Fruit fly (Drosophila melanogaster): ENCODE results near the gene CG34355.

The CG34355 gene

DNA sequence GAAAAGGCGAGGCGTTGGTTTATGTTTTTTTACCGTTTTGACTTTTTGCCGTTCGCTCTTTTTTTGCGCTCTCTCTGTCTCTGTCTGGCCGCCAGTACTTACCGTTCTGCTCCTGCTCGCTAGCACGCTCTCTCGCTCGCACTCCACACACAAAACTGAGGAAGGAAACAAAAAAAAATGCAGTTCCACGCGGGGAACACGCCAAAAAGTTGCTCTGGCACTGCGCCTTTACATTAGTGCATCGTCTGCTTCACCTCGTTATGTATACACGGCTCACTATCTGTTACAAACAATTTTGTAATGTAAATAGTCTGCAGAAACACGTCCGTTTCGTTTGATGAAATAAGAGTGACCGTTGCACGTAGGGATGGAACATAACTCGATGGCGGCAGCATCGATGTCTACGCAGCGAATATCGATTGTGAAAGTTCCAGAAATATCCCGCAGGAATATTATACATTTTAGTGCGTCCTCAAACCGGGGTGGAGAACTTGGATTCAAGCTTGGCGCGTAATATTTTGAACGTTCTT, 15.3 kb downstream of the CG34355 start, which contains the start of the genes CG33111 and eIF4G2 (continued):
- peak; percentile 24 for TF ChIP-seq CG15696 (tag; optimal IDR thresholded peaks at IDR 0.05)
- TF ChIP-seq CG5180 (GFP tag; optimal IDR thresholded peaks at IDR 0.05) = no peak
- TF ChIP-seq CG16813 (GFP tag; IDR thresholded peaks at IDR 0.05; ENCODE audit: partially characterized antibody) = peak; percentile 85
- TF ChIP-seq CG4617 (GFP tag; optimal IDR thresholded peaks at IDR 0.05; ENCODE audit: borderline replicate concordance) = peak; percentile 97
- peak; percentile 38 for TF ChIP-seq nerfin-1 (tag; optimal IDR thresholded peaks at IDR 0.05)
- no peak for TF ChIP-seq Atf-2 (GFP tag; optimal IDR thresholded peaks at IDR 0.05)
- TF ChIP-seq tna (GFP tag; IDR thresholded peaks at IDR 0.05; ENCODE audit: partially characterized antibody) = peak; percentile 47
- peak; percentile 67 for TF ChIP-seq CTCF (GFP tag; optimal IDR thresholded peaks at IDR 0.05)
- TF ChIP-seq NC2β (GFP tag; optimal IDR thresholded peaks at IDR 0.05) = peak; percentile 50
- TF ChIP-seq HLH3B (GFP tag; IDR thresholded peaks at IDR 0.05) = no peak
- no peak for TF ChIP-seq Lim3 (GFP tag; IDR thresholded peaks at IDR 0.05)
- peak; percentile 74 for TF ChIP-seq HmgZ (tag; optimal IDR thresholded peaks at IDR 0.05)
- no peak for TF ChIP-seq peb (GFP tag; IDR thresholded peaks at IDR 0.05)
- TF ChIP-seq slp2 (GFP tag; optimal IDR thresholded peaks at IDR 0.05) = no peak
- peak; percentile 58 for TF ChIP-seq vfl (GFP tag; optimal IDR thresholded peaks at IDR 0.05)
- peak; percentile 45 for TF ChIP-seq Dad (GFP tag; optimal IDR thresholded peaks at IDR 0.05)
- TF ChIP-seq crc (GFP tag; optimal IDR thresholded peaks at IDR 0.05) = no peak
- TF ChIP-seq crol (GFP tag; IDR thresholded peaks at IDR 0.05) = no peak
- no peak for TF ChIP-seq CG1792 (GFP tag; optimal IDR thresholded peaks at IDR 0.05)
- peak; percentile 18 for TF ChIP-seq pum (GFP tag; optimal IDR thresholded peaks at IDR 0.05)
- TF ChIP-seq CG17385 (GFP tag; optimal IDR thresholded peaks at IDR 0.05) = peak; percentile 35
- peak; percentile 51 for TF ChIP-seq mam (GFP tag; optimal IDR thresholded peaks at IDR 0.05)
- TF ChIP-seq Atf6 (GFP tag; IDR thresholded peaks at IDR 0.05) = 0 out of 2 replicates have a peak, but pooled peaks have one; percentile 46

DNA sequence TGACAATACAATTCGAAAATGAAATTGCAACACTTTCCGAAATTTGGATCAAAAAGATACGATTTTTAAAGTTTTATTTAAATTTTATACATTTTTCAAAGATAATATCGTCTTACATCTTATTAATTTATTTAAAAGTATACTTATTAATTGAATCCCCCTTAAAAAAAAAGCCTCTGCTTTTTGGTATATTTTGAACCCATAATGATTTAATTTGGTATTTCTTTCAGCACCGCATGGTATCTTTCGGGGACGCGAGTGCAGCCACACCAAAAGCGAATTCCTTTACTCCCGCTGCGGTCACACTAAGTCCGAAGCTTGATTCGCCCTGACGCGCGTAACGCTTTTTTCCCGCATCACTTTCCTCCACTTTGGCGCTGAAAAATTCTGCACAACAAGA, 16.6 kb downstream of the CG34355 start:
- TF ChIP-seq Hr3 (GFP tag; optimal IDR thresholded peaks at IDR 0.05) (no peak), D19A (tag; optimal IDR thresholded peaks at IDR 0.05) (peak; percentile 12), sc (optimal IDR thresholded peaks at IDR 0.05) (no peak), sc (GFP tag; optimal IDR thresholded peaks at IDR 0.05) (no peak), gsb-n (tag; optimal IDR thresholded peaks at IDR 0.05) (no peak), CG13123 (GFP tag; optimal IDR thresholded peaks at IDR 0.05) (no peak), CG16863 (GFP tag; optimal IDR thresholded peaks at IDR 0.05) (no peak), NC2α (GFP tag; optimal IDR thresholded peaks at IDR 0.05) (no peak), pfk (GFP tag; optimal IDR thresholded peaks at IDR 0.05) (no peak), Xrp1 (GFP tag; IDR thresholded peaks at IDR 0.05) (peak; percentile 45; the same call in 1 of the 2 replicates), Mrtf (GFP tag; IDR thresholded peaks at IDR 0.05) (no peak), Hmx (GFP tag; optimal IDR thresholded peaks at IDR 0.05) (no peak), Oli (tag; optimal IDR thresholded peaks at IDR 0.05) (no peak), lola (GFP tag; optimal IDR thresholded peaks at IDR 0.05) (no peak), CG10543 (GFP tag; optimal IDR thresholded peaks at IDR 0.05) (no peak), CG6254 (GFP tag; optimal IDR thresholded peaks at IDR 0.05) (no peak), B-H1 (GFP tag; IDR thresholded peaks at IDR 0.05) (peak; percentile 18; the same call in 1 of the 3 replicates), Six4 (GFP tag; optimal IDR thresholded peaks at IDR 0.05) (no peak), ERR (GFP tag; optimal IDR thresholded peaks at IDR 0.05) (no peak), CG32772 (GFP tag; IDR thresholded peaks at IDR 0.05) (peak; percentile 49; the same call in 1 of the 2 replicates), GATAe (GFP tag; conservative IDR thresholded peaks at IDR 0.05) (no peak), CG5245 (GFP tag; optimal IDR thresholded peaks at IDR 0.05) (no peak), tap (tag; optimal IDR thresholded peaks at IDR 0.05) (no peak), Myb (GFP tag; optimal IDR thresholded peaks at IDR 0.05) (peak; percentile 91), H2.0 (GFP tag; IDR thresholded peaks at IDR 0.05) (no peak), CG9609 (GFP tag; optimal IDR thresholded peaks at IDR 0.05) (no peak), Eip74EF (GFP tag; optimal IDR thresholded peaks at IDR 0.05) (no peak), nau (GFP tag; optimal IDR thresholded peaks at IDR 0.05) (no peak), dysf (GFP tag; IDR thresholded peaks at IDR 0.05) (no peak)

Measured in whole organism, embryonic.